Fruit fly (Drosophila melanogaster): Measurements from ENCODE around the gene RPA1.

dm6 chr3R:8264302-8265080 is at the start of gene RPA1, which contains the start of gene Mcm2:
- TF ChIP-seq CG8478 (optimal IDR thresholded peaks at IDR 0.05) (no peak), CTCF (optimal IDR thresholded peaks at IDR 0.05) (peak in 1 of 2 experiments; percentile 22)

Measured in S2 (cell line).